Worm (Caenorhabditis elegans): ENCODE data around the gene H32C10.1.

ce11 chrIV:5948712-5949111 lies 14.6 kb downstream of the H32C10.1 start:
- TF ChIP-seq ceh-58 (GFP tag; IDR thresholded peaks at IDR 0.05) (no peak), madf-3 (GFP tag; IDR thresholded peaks at IDR 0.05) (no peak), unc-130 (GFP tag; optimal IDR thresholded peaks at IDR 0.05) (no peak), snpc-1.3 (tag; optimal IDR thresholded peaks at IDR 0.05; ENCODE audit: insufficient read depth) (no peak), pha-4 (tag; optimal IDR thresholded peaks at IDR 0.05) (no peak), ceh-79 (tag; optimal IDR thresholded peaks at IDR 0.05) (no peak), mxl-1 (tag; optimal IDR thresholded peaks at IDR 0.05) (no peak), efl-1 (GFP tag; optimal IDR thresholded peaks at IDR 0.05) (no peak)

Measured in whole organism, young adult.